Worm (Caenorhabditis elegans) whole organism, late embryonic: ENCODE results near the gene spl-2.

Experiments
- ceh-22 ChIP-seq: sonication (generic microtip); optimal IDR thresholded peaks from 2 replicates; lab custom pipeline; 2017; ENCODE audit warnings: missing biosample characterization, missing genetic modification characterization
- ceh-24 ChIP-seq: sonication (generic microtip); optimal IDR thresholded peaks from 2 replicates; lab custom pipeline; 2016; ENCODE audit warnings: mild to moderate bottlenecking, missing genetic modification characterization, missing compliant biosample characterization
- ceh-34 ChIP-seq: sonication (generic microtip); optimal IDR thresholded peaks from 2 replicates; lab custom pipeline; 2016; ENCODE audit warnings: mild to moderate bottlenecking, missing genetic modification characterization, missing compliant biosample characterization
- ceh-6 ChIP-seq: fragments of 200-800 bp; sonication (Bioruptor generic); optimal IDR thresholded peaks from 2 replicates; lab custom pipeline; 2018; ENCODE audit warnings: mild to moderate bottlenecking, missing genetic modification characterization, missing compliant biosample characterization
- che-1 ChIP-seq: sonication (generic microtip); optimal IDR thresholded peaks from 2 replicates; lab custom pipeline; 2016; ENCODE audit warnings: mild to moderate bottlenecking, missing genetic modification characterization, missing compliant biosample characterization
- gmeb-2 ChIP-seq: sonication (generic microtip); optimal IDR thresholded peaks from 2 replicates; lab custom pipeline; 2016; ENCODE audit warnings: missing genetic modification characterization, inconsistent platforms, missing compliant biosample characterization
- hlh-15 ChIP-seq: sonication (generic microtip); optimal IDR thresholded peaks from 2 replicates; lab custom pipeline; 2016; ENCODE audit warnings: missing genetic modification characterization, missing compliant biosample characterization
- hlh-30 ChIP-seq: sonication (generic microtip); optimal IDR thresholded peaks from 2 replicates; lab custom pipeline; 2017; ENCODE audit warnings: antibody characterized with exemption, missing genetic modification characterization, missing compliant biosample characterization; ENCODE audit not compliant: insufficient read depth
- madf-2 ChIP-seq: sonication (generic microtip); optimal IDR thresholded peaks from 2 replicates; lab custom pipeline; 2017; ENCODE audit warnings: missing genetic modification characterization, missing compliant biosample characterization
- odd-2 ChIP-seq: sonication (generic microtip); optimal IDR thresholded peaks from 2 replicates; lab custom pipeline; 2017; ENCODE audit warnings: antibody characterized with exemption, mild to moderate bottlenecking, missing genetic modification characterization, missing compliant biosample characterization
- ref-2 ChIP-seq: sonication (generic microtip); optimal IDR thresholded peaks from 2 replicates; lab custom pipeline; 2016; ENCODE audit warnings: missing genetic modification characterization, missing compliant biosample characterization
- rnt-1 ChIP-seq: sonication (generic microtip); optimal IDR thresholded peaks from 2 replicates; lab custom pipeline; 2016; ENCODE audit warnings: missing genetic modification characterization, missing compliant biosample characterization
- sdc-2 ChIP-seq: sonication (generic microtip); optimal IDR thresholded peaks from 2 replicates; lab custom pipeline; 2016; ENCODE audit warnings: missing genotype, missing genetic modification characterization, missing compliant biosample characterization
- sox-4 ChIP-seq: sonication (generic microtip); optimal IDR thresholded peaks from 2 replicates; lab custom pipeline; 2017; ENCODE audit warnings: mild to moderate bottlenecking, missing genetic modification characterization, inconsistent platforms, missing compliant biosample characterization
- ttx-3 ChIP-seq: sonication (generic microtip); optimal IDR thresholded peaks from 2 replicates; lab custom pipeline; 2016; ENCODE audit warnings: missing genetic modification reagents, missing genetic modification characterization, missing compliant biosample characterization
- zip-5 ChIP-seq: sonication (generic microtip); optimal IDR thresholded peaks from 2 replicates; lab custom pipeline; 2016; ENCODE audit warnings: missing genetic modification characterization, missing compliant biosample characterization

spl-2 gene

ce11 chrV:9094976-9095375 is 51.7 kb downstream of the spl-2 start:
- TF ChIP-seq che-1 (tag; lab: Kevin White, UChicago) (no peak), ceh-6 (GFP tag; lab: Kevin White, UChicago) (no peak), ttx-3 (tag; lab: Kevin White, UChicago) (no peak), ref-2 (tag; lab: Kevin White, UChicago) (no peak), hlh-30 (tag; lab: Kevin White, UChicago) (no peak), ceh-24 (tag; lab: Kevin White, UChicago) (no peak), sox-4 (tag; lab: Kevin White, UChicago) (no peak), gmeb-2 (tag; lab: Kevin White, UChicago) (no peak), madf-2 (no peak), zip-5 (tag; lab: Kevin White, UChicago) (no peak), rnt-1 (tag; lab: Kevin White, UChicago) (no peak), sdc-2 (tag; lab: Kevin White, UChicago) (no peak), odd-2 (tag; lab: Kevin White, UChicago) (no peak), hlh-15 (tag; lab: Kevin White, UChicago) (no peak), ceh-22 (tag; lab: Kevin White, UChicago) (no peak), ceh-34 (tag; lab: Kevin White, UChicago) (no peak)
- TF ChIP-seq, all 69 proteins: peak for 0
